Worm (Caenorhabditis elegans): Measurements from ENCODE around the gene F55C12.4.

DNA sequence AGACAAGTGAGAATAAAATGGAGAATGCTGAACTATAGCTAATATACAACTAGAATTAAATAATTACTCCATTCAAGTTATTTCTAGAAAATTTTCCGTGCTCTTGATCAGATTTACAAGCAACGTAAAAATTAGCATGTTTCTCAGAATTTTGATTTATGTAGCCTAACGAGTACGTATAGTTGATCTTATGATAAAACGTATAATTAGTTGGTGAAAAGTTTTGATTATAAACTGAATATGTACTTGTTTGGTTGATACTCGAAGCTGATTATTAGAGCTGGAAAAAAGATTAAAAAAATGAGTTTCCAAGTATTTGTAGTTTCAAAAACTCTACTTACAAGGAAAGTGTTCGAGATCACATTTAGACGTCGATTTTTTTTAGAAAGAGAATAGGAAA lies 38.3 kb upstream of the F55C12.4 start:
- TF ChIP-seq pha-4 (tag; optimal IDR thresholded peaks at IDR 0.05) = no peak
- TF ChIP-seq nhr-12 (tag; optimal IDR thresholded peaks at IDR 0.05) = no peak
- no peak for TF ChIP-seq unc-62 (GFP tag; optimal IDR thresholded peaks at IDR 0.05)
- no peak for TF ChIP-seq nhr-76 (tag; optimal IDR thresholded peaks at IDR 0.05)
- no peak for TF ChIP-seq ztf-11 (tag; optimal IDR thresholded peaks at IDR 0.05)
- TF ChIP-seq flh-1 (GFP tag; optimal IDR thresholded peaks at IDR 0.05) = no peak
- TF ChIP-seq drap-1 (GFP tag; optimal IDR thresholded peaks at IDR 0.05) = no peak
- TF ChIP-seq nhr-28 (tag; optimal IDR thresholded peaks at IDR 0.05) = no peak
- no peak for TF ChIP-seq mep-1 (tag; optimal IDR thresholded peaks at IDR 0.05)
- TF ChIP-seq lin-13 (tag; optimal IDR thresholded peaks at IDR 0.05) = no peak
- TF ChIP-seq unc-39 (tag; optimal IDR thresholded peaks at IDR 0.05) = no peak
- no peak for TF ChIP-seq snpc-4 (tag; optimal IDR thresholded peaks at IDR 0.05)
